Worm (Caenorhabditis elegans) whole organism, midembryonic: Measurements from ENCODE around the gene C01B10.6.

Source experiments
- T22C8.4 ChIP-seq: fragments of 200-800 bp; sonication (Bioruptor generic); IDR thresholded peaks from 2 replicates; pipeline ENCODE4 v1.3.6; 2022; ENCODE audit warnings: missing genetic modification characterization, missing compliant biosample characterization
- flt-1 ChIP-seq: fragments of 200-800 bp; sonication (Bioruptor generic); IDR thresholded peaks from 2 replicates; pipeline ENCODE4 v1.3.6; 2022; ENCODE audit warnings: missing genetic modification characterization, missing compliant biosample characterization
- klf-2 ChIP-seq: fragments of 200-800 bp; sonication (Bioruptor generic); conservative IDR thresholded peaks from 2 replicates; pipeline ENCODE4 v1.3.6; 2022; ENCODE audit warnings: missing genetic modification reagents, missing genetic modification characterization, missing compliant biosample characterization
- med-1 ChIP-seq: sonication (generic microtip); optimal IDR thresholded peaks from 2 replicates; lab custom pipeline; 2017; ENCODE audit warnings: missing genetic modification characterization, mild to moderate bottlenecking, missing compliant biosample characterization, antibody characterized with exemption, missing genetic modification reagents; ENCODE audit not compliant: insufficient read depth
- ref-1 ChIP-seq: fragments of 200-800 bp; sonication (Bioruptor generic); conservative IDR thresholded peaks from 2 replicates; pipeline ENCODE4 v1.3.6; 2022; ENCODE audit warnings: missing genetic modification reagents, missing genetic modification characterization, missing compliant biosample characterization
- tab-1 ChIP-seq: fragments of 200-800 bp; sonication (Bioruptor generic); IDR thresholded peaks from 2 replicates; pipeline ENCODE4 v1.3.6; 2022; ENCODE audit warnings: missing genetic modification characterization, missing compliant biosample characterization
- ztf-23 ChIP-seq: fragments of 200-800 bp; sonication (Bioruptor generic); IDR thresholded peaks from 2 replicates; pipeline ENCODE4 v1.3.6; 2022; ENCODE audit warnings: missing genetic modification reagents, missing genetic modification characterization, missing compliant biosample characterization
- ztf-29 ChIP-seq: fragments of 200-800 bp; sonication (Bioruptor generic); IDR thresholded peaks from 2 replicates; pipeline ENCODE4 v1.3.6; 2022; ENCODE audit warnings: missing genetic modification reagents, missing genetic modification characterization, missing compliant biosample characterization

The C01B10.6 gene

DNA sequence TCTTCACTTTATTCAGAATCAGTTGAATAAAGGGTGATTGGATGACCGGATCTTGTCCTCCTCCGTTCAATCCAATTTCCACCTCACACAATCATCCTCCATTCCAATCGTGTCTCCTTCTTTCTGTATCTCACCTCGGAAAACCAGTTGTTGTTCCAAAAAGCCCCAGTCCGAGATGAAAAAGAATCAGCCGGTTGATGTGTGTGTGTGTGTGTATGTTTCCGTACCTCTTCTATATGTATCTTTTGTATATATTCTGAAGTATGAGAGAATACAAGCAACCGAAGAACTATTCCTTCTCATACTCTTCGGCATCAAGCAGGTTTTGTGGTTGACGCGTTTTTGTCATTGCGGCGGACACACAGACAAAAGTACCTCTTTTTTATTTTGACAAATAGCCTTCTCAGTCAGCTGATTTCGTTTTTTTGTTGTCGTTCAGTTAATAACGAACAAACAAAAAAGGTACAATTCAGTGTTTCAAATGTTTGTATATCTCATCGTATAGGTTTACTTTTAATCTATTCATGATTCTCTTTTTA is 13.8 kb downstream of the C01B10.6 start:
- no peak for TF ChIP-seq klf-2 (GFP tag; lab: Robert Waterston, UW)
- TF ChIP-seq flt-1, result no peak
- TF ChIP-seq ztf-29 (GFP tag; lab: Robert Waterston, UW), result no peak

DNA sequence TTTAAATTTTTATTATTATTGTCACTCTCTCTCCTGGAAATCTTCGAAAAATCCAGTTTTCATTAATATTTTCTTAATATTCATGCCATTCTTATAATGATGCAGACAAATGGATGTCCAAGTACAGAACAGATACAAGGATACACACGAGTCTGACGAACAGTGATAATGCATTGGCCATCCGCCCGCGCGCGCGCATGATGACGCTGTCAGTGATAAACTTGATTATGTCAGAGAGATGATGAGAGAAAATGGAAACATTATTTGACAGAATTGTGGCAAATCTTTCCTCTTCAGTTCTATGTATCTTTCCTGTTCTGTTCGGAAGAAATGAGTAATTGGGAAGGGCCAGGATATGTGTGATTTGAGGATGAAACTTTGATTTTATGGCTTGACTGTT is 15.8 kb downstream of the C01B10.6 start:
- TF ChIP-seq ref-1 (no peak), ztf-29 (GFP tag; lab: Robert Waterston, UW) (no peak)

DNA sequence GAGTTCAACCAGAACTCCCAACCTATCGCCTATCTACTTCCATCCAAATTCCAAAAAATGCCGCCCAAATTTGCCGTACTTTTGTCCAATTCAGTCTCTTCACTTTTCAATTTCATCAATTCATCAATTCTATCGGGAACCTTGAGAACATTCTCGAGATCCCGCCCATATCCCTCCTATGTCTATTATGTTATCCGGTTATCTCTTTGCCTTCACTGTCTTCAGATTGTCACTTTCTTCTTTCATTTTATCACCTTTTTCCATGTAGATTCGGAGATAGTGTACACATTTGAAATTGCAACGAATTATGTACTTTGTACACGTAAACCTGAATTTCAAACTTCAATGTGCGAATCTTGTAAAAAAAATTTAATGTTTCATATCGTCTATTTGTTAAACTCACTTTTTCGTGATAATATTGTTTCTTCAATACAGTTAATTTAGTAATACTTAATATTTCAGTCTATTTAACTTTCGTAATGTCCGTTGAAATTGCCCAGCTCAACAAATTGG is 17.6 kb downstream of the C01B10.6 start, which contains the start of gene C01B10.11:
Gene C01B10.11 (plus strand): TSS at position 463 of the 513 bp plus-strand sequence.
- TF ChIP-seq T22C8.4 (GFP tag; lab: Robert Waterston, UW), result no peak

DNA sequence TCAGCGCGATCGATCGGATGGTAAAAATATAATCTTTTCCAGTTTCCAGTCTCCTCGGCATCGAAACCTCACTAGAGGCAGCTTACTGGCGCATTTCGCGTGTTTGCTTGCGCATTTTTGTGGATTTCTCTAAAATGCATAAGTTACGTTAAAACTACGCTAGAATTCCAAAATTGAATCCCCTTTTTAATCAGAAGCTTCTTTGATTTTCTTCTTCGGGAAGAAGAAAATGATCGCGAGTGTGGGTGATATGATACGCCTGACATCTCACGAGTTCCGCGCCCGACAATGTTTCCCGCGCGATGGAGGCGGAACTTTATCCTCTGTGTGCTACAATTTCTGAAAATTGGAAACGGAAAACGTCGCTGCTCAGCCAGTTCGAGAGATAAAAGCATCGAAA is 24.4 kb downstream of the C01B10.6 start:
- TF ChIP-seq ztf-23 (GFP tag; lab: Robert Waterston, UW) (no peak), ztf-29 (GFP tag; lab: Robert Waterston, UW) (no peak), med-1 (no peak), T22C8.4 (GFP tag; lab: Robert Waterston, UW) (no peak), ref-1 (no peak), flt-1 (no peak)

DNA sequence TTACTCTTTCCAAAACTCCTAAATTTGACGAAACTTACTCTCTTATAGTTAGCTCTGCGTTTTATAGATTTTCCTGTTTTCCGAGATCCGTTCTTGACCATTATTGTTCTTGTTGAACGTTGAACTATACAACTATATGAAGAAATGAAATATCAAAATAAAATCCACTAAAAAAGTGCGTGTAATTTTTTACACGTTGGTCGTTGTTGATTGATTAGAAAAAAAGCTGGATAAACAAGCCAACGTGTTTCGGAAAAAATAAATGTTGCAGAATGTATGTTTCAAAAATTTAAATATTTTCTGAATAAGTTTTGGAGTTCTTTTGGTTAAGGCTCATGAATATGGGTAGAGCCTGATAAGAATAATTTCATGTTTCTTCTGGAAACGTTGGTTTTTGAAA is 27.9 kb downstream of the C01B10.6 start, which contains the start of gene Y73B6A.1:
Gene Y73B6A.1 (minus strand): TSS at position 101 of the 400 bp plus-strand sequence.
- TF ChIP-seq ref-1 (no peak), ztf-29 (GFP tag; lab: Robert Waterston, UW) (no peak), ztf-23 (GFP tag; lab: Robert Waterston, UW) (no peak), T22C8.4 (GFP tag; lab: Robert Waterston, UW) (no peak), med-1 (no peak), klf-2 (GFP tag; lab: Robert Waterston, UW) (no peak), tab-1 (GFP tag; lab: Robert Waterston, UW) (no peak)
